Fruit fly (Drosophila melanogaster) whole organism, embryonic: ENCODE results near the gene caz.

Experiments
- CG10959 ChIP-seq: fragments of 200-800 bp; sonication (Bioruptor generic); IDR thresholded peaks from 2 replicates; pipeline ENCODE4 v1.3.6; 2022; ENCODE audit warnings: missing biosample characterization, missing genetic modification characterization
- CG12236 ChIP-seq: fragments of 200-800 bp; sonication (Bioruptor generic); optimal IDR thresholded peaks from 2 replicates; lab custom pipeline; 2016; ENCODE audit warnings: missing biosample characterization, missing genetic modification characterization
- CG12769 ChIP-seq: fragments of 200-800 bp; sonication (Bioruptor generic); optimal IDR thresholded peaks from 2 replicates; lab custom pipeline; 2019; ENCODE audit warnings: missing biosample characterization, mild to moderate bottlenecking, missing genetic modification characterization, moderate library complexity
- CG14710 ChIP-seq: fragments of 200-800 bp; sonication (Bioruptor generic); optimal IDR thresholded peaks from 3 replicates; lab custom pipeline; 2019; ENCODE audit warnings: missing biosample characterization, mild to moderate bottlenecking, missing genetic modification characterization, moderate library complexity
- CG14965 ChIP-seq: fragments of 200-800 bp; sonication (Bioruptor generic); optimal IDR thresholded peaks from 2 replicates; lab custom pipeline; 2016; ENCODE audit warnings: missing biosample characterization, missing genetic modification characterization, borderline replicate concordance
- CG15269 ChIP-seq: fragments of 200-800 bp; sonication (Bioruptor generic); optimal IDR thresholded peaks from 2 replicates; lab custom pipeline; 2018; ENCODE audit warnings: missing biosample characterization, mild to moderate bottlenecking, missing genetic modification characterization, moderate library complexity
- CG15601 ChIP-seq: fragments of 200-800 bp; sonication (Bioruptor generic); optimal IDR thresholded peaks from 3 replicates; lab custom pipeline; 2019; ENCODE audit warnings: missing biosample characterization, mild to moderate bottlenecking, missing genetic modification characterization, moderate library complexity
- CG1647 ChIP-seq: fragments of 200-800 bp; sonication (Bioruptor generic); optimal IDR thresholded peaks from 3 replicates; lab custom pipeline; 2016; ENCODE audit warnings: missing biosample characterization, missing genetic modification characterization
- CG30431 ChIP-seq: fragments of 200-800 bp; sonication (Bioruptor generic); optimal IDR thresholded peaks from 2 replicates; lab custom pipeline; 2017; ENCODE audit warnings: missing biosample characterization, missing genetic modification characterization
- CG31224 ChIP-seq: fragments of 200-800 bp; sonication (Bioruptor generic); IDR thresholded peaks from 2 replicates; pipeline ENCODE4 v1.3.6; 2022; ENCODE audit warnings: missing biosample characterization, missing genetic modification characterization
- CG32767 ChIP-seq: fragments of 200-800 bp; sonication (Bioruptor generic); IDR thresholded peaks from 2 replicates; pipeline ENCODE4 v1.3.6; 2022; ENCODE audit warnings: missing biosample characterization, missing genetic modification characterization
- CG33213 ChIP-seq: fragments of 200-800 bp; sonication (Bioruptor generic); optimal IDR thresholded peaks from 3 replicates; lab custom pipeline; 2016; ENCODE audit warnings: missing biosample characterization, missing genetic modification characterization
- CG34224 ChIP-seq: fragments of 200-800 bp; sonication (Bioruptor generic); IDR thresholded peaks from 3 replicates; pipeline ENCODE4 v1.3.6; 2022; ENCODE audit warnings: missing biosample characterization, missing genetic modification characterization; ENCODE audit not compliant: partially characterized antibody
- CG5180 ChIP-seq: fragments of 200-800 bp; sonication (Bioruptor generic); optimal IDR thresholded peaks from 3 replicates; lab custom pipeline; 2017; ENCODE audit warnings: missing biosample characterization, missing genetic modification characterization, mild to moderate bottlenecking, moderate library complexity, missing genetic modification reagents
- CG6272 ChIP-seq: fragments of 200-800 bp; sonication (Bioruptor generic); IDR thresholded peaks from 2 replicates; pipeline ENCODE4 v1.3.6; 2022; ENCODE audit warnings: missing biosample characterization, missing genetic modification characterization
- CG9727 ChIP-seq: fragments of 200-800 bp; sonication (Bioruptor generic); optimal IDR thresholded peaks from 3 replicates; lab custom pipeline; 2017; ENCODE audit warnings: missing biosample characterization, mild to moderate bottlenecking, missing genetic modification characterization
- CG9797 ChIP-seq: fragments of 200-800 bp; sonication (Bioruptor generic); optimal IDR thresholded peaks from 3 replicates; lab custom pipeline; 2018; ENCODE audit warnings: missing biosample characterization, mild to moderate bottlenecking, missing genetic modification characterization
- Dbx ChIP-seq: fragments of 200-800 bp; sonication (Bioruptor generic); IDR thresholded peaks from 3 replicates; pipeline ENCODE4 v1.3.6; 2022; ENCODE audit warnings: missing biosample characterization, missing genetic modification characterization
- Dip3 ChIP-seq: fragments of 200-800 bp; sonication (Bioruptor generic); optimal IDR thresholded peaks from 3 replicates; lab custom pipeline; 2016; ENCODE audit warnings: missing biosample characterization, missing genetic modification characterization
- Doc2 ChIP-seq: fragments of 200-800 bp; sonication (Bioruptor generic); IDR thresholded peaks from 2 replicates; pipeline ENCODE4 v1.3.6; 2022; ENCODE audit warnings: missing biosample characterization, missing genetic modification characterization
- Ets97D ChIP-seq: fragments of 200-800 bp; sonication (Bioruptor generic); optimal IDR thresholded peaks from 3 replicates; lab custom pipeline; 2016; ENCODE audit warnings: missing biosample characterization, missing genetic modification characterization
- Fer1 ChIP-seq: fragments of 200-800 bp; sonication (Bioruptor generic); optimal IDR thresholded peaks from 2 replicates; lab custom pipeline; 2017; ENCODE audit warnings: missing biosample characterization, mild to moderate bottlenecking, missing genetic modification characterization
- HHEX ChIP-seq: fragments of 200-800 bp; sonication (Bioruptor generic); optimal IDR thresholded peaks from 3 replicates; lab custom pipeline; 2017; ENCODE audit warnings: missing biosample characterization, mild to moderate bottlenecking, missing genetic modification characterization, missing genetic modification reagents
- Hr51 ChIP-seq, 2 experiments: fragments of 200-800 bp; sonication (Bioruptor generic); optimal IDR thresholded peaks; 2 replicates in 1 of 2; 3 replicates in 1 of 2; lab custom pipeline; 2016 to 2018; ENCODE audit warnings: missing biosample characterization in 2 of 2, missing genetic modification characterization in 2 of 2, mild to moderate bottlenecking in 1 of 2, moderate library complexity in 1 of 2
- Lim3 ChIP-seq: fragments of 200-800 bp; sonication (Bioruptor generic); IDR thresholded peaks from 2 replicates; pipeline ENCODE4 v1.3.6; 2022; ENCODE audit warnings: missing biosample characterization, missing genetic modification characterization
- MTF-1 ChIP-seq: fragments of 200-800 bp; sonication (Bioruptor generic); optimal IDR thresholded peaks from 2 replicates; lab custom pipeline; 2018; ENCODE audit warnings: missing biosample characterization, mild to moderate bottlenecking, missing genetic modification characterization, borderline replicate concordance
- Med ChIP-seq: fragments of 200-800 bp; sonication (Bioruptor generic); peaks from one replicate; lab custom pipeline; 2016; ENCODE audit warnings: missing biosample characterization, missing genetic modification characterization, mild to moderate bottlenecking, inconsistent platforms, moderate library complexity
- Meics ChIP-seq: fragments of 200-800 bp; sonication (Bioruptor generic); optimal IDR thresholded peaks from 2 replicates; lab custom pipeline; 2017; ENCODE audit warnings: missing biosample characterization, mild to moderate bottlenecking, missing genetic modification characterization
- Sry-δ ChIP-seq: fragments of 200-800 bp; sonication (Bioruptor generic); optimal IDR thresholded peaks from 2 replicates; lab custom pipeline; 2016; ENCODE audit warnings: missing biosample characterization, missing genetic modification characterization
- ap ChIP-seq: fragments of 200-800 bp; sonication (Bioruptor generic); IDR thresholded peaks from 2 replicates; pipeline ENCODE4 v1.3.6; 2022; ENCODE audit warnings: missing biosample characterization, missing genetic modification characterization
- ase ChIP-seq: fragments of 200-800 bp; sonication (Bioruptor generic); IDR thresholded peaks from 3 replicates; pipeline ENCODE4 v1.3.6; 2022; ENCODE audit warnings: missing biosample characterization, missing genetic modification characterization
- bigmax ChIP-seq: fragments of 200-800 bp; sonication (Bioruptor generic); optimal IDR thresholded peaks from 2 replicates; lab custom pipeline; 2018; ENCODE audit warnings: missing biosample characterization, mild to moderate bottlenecking, missing genetic modification characterization
- crc ChIP-seq: fragments of 200-800 bp; sonication (Bioruptor generic); optimal IDR thresholded peaks from 2 replicates; lab custom pipeline; 2016; ENCODE audit warnings: missing biosample characterization, missing genetic modification characterization
- dan ChIP-seq: fragments of 200-800 bp; sonication (Bioruptor generic); IDR thresholded peaks from 2 replicates; pipeline ENCODE4 v1.3.6; 2022; ENCODE audit warnings: missing biosample characterization, missing genetic modification characterization
- disco-r ChIP-seq: fragments of 200-800 bp; sonication (Bioruptor generic); optimal IDR thresholded peaks from 2 replicates; lab custom pipeline; 2016; ENCODE audit warnings: missing biosample characterization, missing genetic modification characterization
- ewg ChIP-seq: fragments of 200-800 bp; sonication (Bioruptor generic); optimal IDR thresholded peaks from 3 replicates; lab custom pipeline; 2017; ENCODE audit warnings: mild to moderate bottlenecking, missing biosample characterization, missing genetic modification reagents, missing genetic modification characterization
- kah ChIP-seq: fragments of 200-800 bp; sonication (Bioruptor generic); optimal IDR thresholded peaks from 2 replicates; lab custom pipeline; 2018; ENCODE audit warnings: missing biosample characterization, mild to moderate bottlenecking, missing genetic modification characterization
- mld ChIP-seq: fragments of 200-800 bp; sonication (Bioruptor generic); IDR thresholded peaks from 3 replicates; pipeline ENCODE4 v1.3.6; 2022; ENCODE audit warnings: missing biosample characterization, missing genetic modification characterization; ENCODE audit not compliant: partially characterized antibody
- nau ChIP-seq: fragments of 200-800 bp; sonication (Bioruptor generic); optimal IDR thresholded peaks from 3 replicates; lab custom pipeline; 2017; ENCODE audit warnings: missing biosample characterization, mild to moderate bottlenecking, missing genetic modification characterization, missing genetic modification reagents
- nom ChIP-seq: fragments of 200-800 bp; sonication (Bioruptor generic); optimal IDR thresholded peaks from 2 replicates; lab custom pipeline; 2017; ENCODE audit warnings: missing biosample characterization, missing genetic modification characterization, mild to moderate bottlenecking, moderate library complexity, missing genetic modification reagents
- org-1 ChIP-seq: fragments of 200-800 bp; sonication (Bioruptor generic); optimal IDR thresholded peaks from 2 replicates; lab custom pipeline; 2017; ENCODE audit warnings: missing biosample characterization, missing genetic modification characterization
- psq ChIP-seq: fragments of 200-800 bp; sonication (Bioruptor generic); optimal IDR thresholded peaks from 2 replicates; lab custom pipeline; 2017; ENCODE audit warnings: missing biosample characterization, missing genetic modification characterization
- pzg ChIP-seq: fragments of 200-800 bp; sonication (Bioruptor generic); optimal IDR thresholded peaks from 3 replicates; lab custom pipeline; 2018; ENCODE audit warnings: missing biosample characterization, mild to moderate bottlenecking, missing genetic modification characterization, moderate library complexity
- rib ChIP-seq: fragments of 200-800 bp; sonication (Bioruptor generic); IDR thresholded peaks from 2 replicates; pipeline ENCODE4 v1.3.6; 2022; ENCODE audit warnings: missing biosample characterization, missing genetic modification characterization
- sens ChIP-seq: fragments of 200-800 bp; sonication (Bioruptor generic); peaks from one replicate; lab custom pipeline; 2016; ENCODE audit warnings: missing biosample characterization, missing genetic modification characterization
- shn ChIP-seq: fragments of 200-800 bp; sonication (Bioruptor generic); optimal IDR thresholded peaks from 3 replicates; lab custom pipeline; 2016; ENCODE audit warnings: missing biosample characterization, missing genetic modification characterization
- sisA ChIP-seq: fragments of 200-800 bp; sonication (Bioruptor generic); IDR thresholded peaks from 2 replicates; pipeline ENCODE4 v1.3.6; 2022; ENCODE audit warnings: missing biosample characterization, missing genetic modification characterization
- ttk ChIP-seq: fragments of 200-800 bp; sonication (Bioruptor generic); IDR thresholded peaks from 2 replicates; pipeline ENCODE4 v2.1.2; 2022; ENCODE audit warnings: missing biosample characterization, missing genetic modification characterization
- tx ChIP-seq: fragments of 200-800 bp; sonication (Bioruptor generic); optimal IDR thresholded peaks from 2 replicates; lab custom pipeline; 2016; ENCODE audit warnings: missing biosample characterization, missing genetic modification characterization
- usp ChIP-seq: fragments of >200 bp; optimal IDR thresholded peaks from 2 replicates; lab custom pipeline; 2017; ENCODE audit warnings: missing biosample characterization, missing genetic modification characterization
- yki ChIP-seq: fragments of >200 bp; optimal IDR thresholded peaks from 3 replicates; lab custom pipeline; 2018

caz gene

dm6 chrX:16278783-16279182, 9.8 kb upstream of the caz start (continued):
- peak; percentile 63; the same call in 1 of the 2 replicates for TF ChIP-seq dan
- peak; percentile 34 for TF ChIP-seq bigmax (GFP tag; lab: Kevin White, UChicago)
- peak; percentile 60; the same call in 1 of the 2 replicates for TF ChIP-seq CG31224 (GFP tag; lab: Robert Waterston, UW)
- peak; percentile 78 for TF ChIP-seq CG10959 (GFP tag; lab: Robert Waterston, UW)
- peak; percentile 79 for TF ChIP-seq sisA (GFP tag; lab: Robert Waterston, UW)
- TF ChIP-seq CG9797 (GFP tag; lab: Kevin White, UChicago) = no peak
- peak; percentile 85 for TF ChIP-seq CG5180 (GFP tag; lab: Kevin White, UChicago)
- TF ChIP-seq nom (GFP tag; lab: Kevin White, UChicago) = peak; percentile 94
- peak; percentile 87 for TF ChIP-seq sens
- TF ChIP-seq Dbx = peak; percentile 53; the same call in 1 of the 3 replicates
- peak; percentile 89 for TF ChIP-seq CG30431 (GFP tag; lab: Kevin White, UChicago)
- peak; percentile 73 for TF ChIP-seq ewg (GFP tag; lab: Kevin White, UChicago)
- peak; percentile 80 for TF ChIP-seq ase (GFP tag; lab: Robert Waterston, UW)
- TF ChIP-seq crc (GFP tag; lab: Kevin White, UChicago) = peak; percentile 24
- peak; percentile 78 for TF ChIP-seq org-1 (GFP tag; lab: Kevin White, UChicago)
- TF ChIP-seq Meics (GFP tag; lab: Kevin White, UChicago) = peak; percentile 78
- peak; percentile 29 for TF ChIP-seq CG12236
- TF ChIP-seq CG6272 (GFP tag; lab: Robert Waterston, UW) = peak; percentile 46
- peak; percentile 7 for TF ChIP-seq Dip3 (GFP tag; lab: Kevin White, UChicago)
- peak; percentile 23 to 87 for TF ChIP-seq Hr51 (GFP tag; optimal IDR thresholded peaks at IDR 0.05; lab: Kevin White, UChicago)
- TF ChIP-seq Lim3 (GFP tag; lab: Robert Waterston, UW) = no peak
- TF ChIP-seq ap (GFP tag; lab: Robert Waterston, UW) = peak; percentile 73; the same call in 1 of the 2 replicates
- peak; percentile 91 for TF ChIP-seq CG14710
- peak; percentile 83 for TF ChIP-seq MTF-1
- peak; percentile 76 for TF ChIP-seq kah (GFP tag; lab: Kevin White, UChicago)
- TF ChIP-seq CG1647 (GFP tag; lab: Kevin White, UChicago) = peak; percentile 51
- TF ChIP-seq psq = no peak
- no peak for TF ChIP-seq mld (GFP tag; lab: Robert Waterston, UW)
- TF ChIP-seq CG32767 (GFP tag; lab: Robert Waterston, UW) = peak; percentile 66
- TF ChIP-seq yki (lab: Kevin White, UChicago) = no peak
- TF ChIP-seq CG12769 (tag; lab: Kevin White, UChicago) = peak; percentile 83
- peak; percentile 23 for TF ChIP-seq shn (GFP tag; lab: Kevin White, UChicago)
- TF ChIP-seq CG33213 (GFP tag; lab: Kevin White, UChicago) = peak; percentile 16
- peak; percentile 31 for TF ChIP-seq tx (GFP tag; lab: Kevin White, UChicago)
- no peak for TF ChIP-seq pzg (GFP tag; lab: Kevin White, UChicago)
- no peak for TF ChIP-seq CG34224 (GFP tag; lab: Robert Waterston, UW)
- TF ChIP-seq Ets97D (GFP tag; lab: Kevin White, UChicago) = no peak
- TF ChIP-seq nau (GFP tag; lab: Kevin White, UChicago) = peak; percentile 74
- TF ChIP-seq Fer1 (GFP tag; lab: Kevin White, UChicago) = peak; percentile 87
- TF ChIP-seq Med (GFP tag; lab: Kevin White, UChicago) = peak; percentile 94
- peak; percentile 82 for TF ChIP-seq CG15269 (tag; lab: Kevin White, UChicago)
- no peak for TF ChIP-seq Sry-δ
- no peak for TF ChIP-seq disco-r (GFP tag; lab: Kevin White, UChicago)
- peak; percentile 80 for TF ChIP-seq CG9727 (GFP tag; lab: Kevin White, UChicago)
- peak; percentile 69 for TF ChIP-seq ttk (GFP tag; lab: Robert Waterston, UW)
- TF ChIP-seq CG15601 = peak; percentile 79
- no peak for TF ChIP-seq usp (GFP tag; lab: Kevin White, UChicago)
- no peak for TF ChIP-seq Doc2 (GFP tag; lab: Robert Waterston, UW)
- 0 out of 2 replicates have a peak, but pooled peaks have one; percentile 9 for TF ChIP-seq rib
- TF ChIP-seq CG14965 (GFP tag; lab: Kevin White, UChicago) = no peak
- peak; percentile 84 for TF ChIP-seq HHEX (GFP tag; lab: Kevin White, UChicago)
